Worm (Caenorhabditis elegans) whole organism, L3 larva: ENCODE data around the gene spp-18.

ENCODE experiments used
- ZK546.5 ChIP-seq: sonication (generic microtip); optimal IDR thresholded peaks from 2 replicates; lab custom pipeline; 2017; ENCODE audit warnings: missing biosample characterization, missing genetic modification characterization
- ama-1 ChIP-seq: fragments of 150-350 bp; optimal IDR thresholded peaks from 2 replicates; lab custom pipeline; 2018
- ceh-16 ChIP-seq: sonication (generic microtip); optimal IDR thresholded peaks from 2 replicates; lab custom pipeline; 2017; ENCODE audit warnings: missing biosample characterization, missing genetic modification characterization
- ceh-82 ChIP-seq: fragments of 150-350 bp; optimal IDR thresholded peaks from 2 replicates; lab custom pipeline; 2014; ENCODE audit warnings: missing biosample characterization, missing genetic modification characterization
- ceh-9 ChIP-seq: sonication (generic microtip); optimal IDR thresholded peaks from 2 replicates; lab custom pipeline; 2018; ENCODE audit warnings: missing biosample characterization, missing genetic modification characterization
- egl-5 ChIP-seq: fragments of 150-350 bp; optimal IDR thresholded peaks from 2 replicates; lab custom pipeline; 2017; ENCODE audit warnings: missing biosample characterization, missing genetic modification reagents, missing genetic modification characterization, inconsistent platforms
- elt-1 ChIP-seq: fragments of 150-350 bp; optimal IDR thresholded peaks from 2 replicates; lab custom pipeline; 2014; ENCODE audit warnings: missing biosample characterization, missing genetic modification characterization
- elt-2 ChIP-seq: sonication (generic microtip); optimal IDR thresholded peaks from 2 replicates; lab custom pipeline; 2016; ENCODE audit warnings: missing genetic modification reagents, mild to moderate bottlenecking, missing genetic modification characterization, missing compliant biosample characterization
- eor-1 ChIP-seq, 2 experiments: fragments of 150-350 bp; optimal IDR thresholded peaks; 2 replicates each; lab custom pipeline; 2014 to 2018; ENCODE audit warnings: missing biosample characterization in 2 of 2, missing genetic modification characterization in 2 of 2
- fos-1 ChIP-seq: fragments of 150-350 bp; optimal IDR thresholded peaks from 2 replicates; lab custom pipeline; 2014; ENCODE audit warnings: missing biosample characterization, missing genetic modification characterization
- hmg-11 ChIP-seq: sonication (generic microtip); optimal IDR thresholded peaks from 2 replicates; lab custom pipeline; 2016; ENCODE audit warnings: missing genetic modification characterization, missing compliant biosample characterization
- jun-1 ChIP-seq: fragments of 150-350 bp; optimal IDR thresholded peaks from 2 replicates; lab custom pipeline; 2014; ENCODE audit warnings: missing biosample characterization, missing genetic modification reagents, missing genetic modification characterization
- lin-15B ChIP-seq: fragments of 150-350 bp; optimal IDR thresholded peaks from 2 replicates; lab custom pipeline; 2014; ENCODE audit warnings: missing biosample characterization, missing genetic modification characterization
- lsy-12 ChIP-seq: sonication (generic microtip); optimal IDR thresholded peaks from 2 replicates; lab custom pipeline; 2016; ENCODE audit warnings: mild to moderate bottlenecking, missing genetic modification characterization, missing compliant biosample characterization
- mdl-1 ChIP-seq: fragments of 150-350 bp; optimal IDR thresholded peaks from 2 replicates; lab custom pipeline; 2014; ENCODE audit warnings: missing biosample characterization, missing genetic modification characterization
- mml-1 ChIP-seq: fragments of 150-350 bp; sonication (generic microtip); optimal IDR thresholded peaks from 3 replicates; lab custom pipeline; 2014; ENCODE audit warnings: missing biosample characterization, missing genetic modification characterization
- nfya-1 ChIP-seq: sonication (generic microtip); optimal IDR thresholded peaks from 2 replicates; lab custom pipeline; 2017; ENCODE audit warnings: missing genetic modification characterization, mild to moderate bottlenecking, missing compliant biosample characterization, antibody characterized with exemption, moderate library complexity; ENCODE audit not compliant: insufficient read depth
- nhr-12 ChIP-seq: fragments of 150-350 bp; optimal IDR thresholded peaks from 2 replicates; lab custom pipeline; 2014; ENCODE audit warnings: missing biosample characterization, missing genetic modification characterization
- nhr-23 ChIP-seq: fragments of 150-350 bp; optimal IDR thresholded peaks from 2 replicates; lab custom pipeline; 2014; ENCODE audit warnings: missing biosample characterization, missing genetic modification reagents, missing genetic modification characterization
- nhr-25 ChIP-seq: sonication (generic microtip); optimal IDR thresholded peaks from 2 replicates; lab custom pipeline; 2017; ENCODE audit warnings: missing biosample characterization, missing genetic modification characterization
- nhr-28 ChIP-seq: fragments of 150-350 bp; optimal IDR thresholded peaks from 2 replicates; lab custom pipeline; 2014; ENCODE audit warnings: missing biosample characterization, missing genetic modification characterization
- nhr-43 ChIP-seq: sonication (generic microtip); optimal IDR thresholded peaks from 2 replicates; lab custom pipeline; 2016; ENCODE audit warnings: mild to moderate bottlenecking, missing genetic modification characterization, missing compliant biosample characterization; ENCODE audit not compliant: poor library complexity, severe bottlenecking
- nhr-76 ChIP-seq: fragments of 150-350 bp; sonication (generic microtip); optimal IDR thresholded peaks from 5 replicates; lab custom pipeline; 2014; ENCODE audit warnings: missing biosample characterization, missing genetic modification characterization
- pha-4 ChIP-seq: fragments of 150-350 bp; optimal IDR thresholded peaks from 2 replicates; lab custom pipeline; 2014; ENCODE audit warnings: missing biosample characterization, missing genetic modification reagents, missing genetic modification characterization
- pqm-1 ChIP-seq: fragments of 150-350 bp; optimal IDR thresholded peaks from 2 replicates; lab custom pipeline; 2017; ENCODE audit warnings: missing biosample characterization, missing genetic modification characterization, inconsistent platforms
- skn-1 ChIP-seq: fragments of 150-350 bp; optimal IDR thresholded peaks from 2 replicates; lab custom pipeline; 2014; ENCODE audit warnings: missing biosample characterization, missing genetic modification characterization
- unc-62 ChIP-seq: fragments of 150-350 bp; sonication (generic microtip); optimal IDR thresholded peaks from 4 replicates; lab custom pipeline; 2014; ENCODE audit warnings: missing biosample characterization, missing genetic modification reagents, missing genetic modification characterization
- zag-1 ChIP-seq: fragments of 150-350 bp; optimal IDR thresholded peaks from 2 replicates; lab custom pipeline; 2014; ENCODE audit warnings: missing biosample characterization, missing genetic modification characterization
- ztf-4 ChIP-seq: fragments of 150-350 bp; optimal IDR thresholded peaks from 2 replicates; lab custom pipeline; 2014; ENCODE audit warnings: missing biosample characterization, missing genetic modification characterization

The spp-18 gene

ce11 chrIV:9610923-9611322, 17.4 kb downstream of the spp-18 start:
- TF ChIP-seq nhr-25 (tag; lab: Kevin White, UChicago) (peak; percentile 4), nhr-43 (tag; lab: Kevin White, UChicago) (no peak), elt-1 (tag; lab: Kevin White, UChicago) (peak; percentile 92), ceh-9 (no peak)

DNA sequence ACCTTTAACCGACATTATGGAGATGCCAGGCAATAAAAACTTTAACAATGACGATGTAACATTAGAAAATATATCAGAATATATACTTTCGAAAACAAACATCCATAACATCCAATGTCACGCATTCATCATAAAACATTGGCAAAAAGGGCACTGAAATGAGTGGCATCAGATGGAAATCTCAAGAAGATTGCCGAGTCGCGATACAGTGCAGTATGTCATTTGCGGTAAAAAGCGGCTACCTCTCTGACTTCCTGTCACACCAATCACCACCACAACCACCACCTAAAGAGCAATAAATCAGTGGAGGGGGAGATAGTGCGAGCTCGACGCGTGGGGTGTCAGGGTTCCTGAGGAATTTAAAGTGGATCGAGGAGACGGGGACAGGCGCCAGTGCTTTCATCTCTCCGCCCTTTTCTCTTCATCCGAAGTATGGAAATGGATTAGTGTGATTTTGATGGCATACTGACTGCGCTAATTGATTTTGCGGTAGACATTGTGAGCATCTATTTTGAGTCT, 19.6 kb downstream of the spp-18 start:
- no peak for TF ChIP-seq nhr-76
- no peak for TF ChIP-seq mdl-1 (tag; lab: Kevin White, UChicago)
- no peak for TF ChIP-seq eor-1 (tag; optimal IDR thresholded peaks at IDR 0.05; lab: Kevin White, UChicago)
- TF ChIP-seq skn-1 (tag; lab: Kevin White, UChicago), result no peak
- TF ChIP-seq lsy-12 (tag; lab: Kevin White, UChicago), result no peak
- no peak for TF ChIP-seq egl-5 (tag; lab: Kevin White, UChicago)
- TF ChIP-seq elt-1 (tag; lab: Kevin White, UChicago), result peak; percentile 92
- no peak for TF ChIP-seq ama-1 (lab: Kevin White, UChicago)
- TF ChIP-seq, all 47 proteins: peak for 1

DNA sequence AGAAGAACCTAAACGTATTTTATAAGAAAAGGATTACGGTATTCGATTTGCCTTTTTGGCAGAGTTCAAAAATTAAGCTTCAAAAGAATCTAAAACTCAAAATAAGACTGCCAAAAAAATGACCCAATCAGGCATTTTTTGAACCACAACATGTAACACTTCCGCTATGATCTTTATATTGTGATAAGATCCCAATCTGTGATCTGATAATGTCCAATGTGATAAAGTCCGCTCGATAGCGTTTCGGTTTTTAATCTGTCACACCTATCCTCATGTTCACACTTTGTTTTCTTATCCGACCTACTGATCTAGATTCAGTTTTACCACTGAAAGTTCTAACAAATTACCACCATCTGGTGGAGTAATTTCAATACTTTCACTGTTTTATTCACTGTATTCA, 20.5 kb downstream of the spp-18 start:
- TF ChIP-seq elt-1 (tag; lab: Kevin White, UChicago) (peak; percentile 99), fos-1 (no peak), nhr-23 (tag; lab: Kevin White, UChicago) (peak; percentile 22), ama-1 (lab: Kevin White, UChicago) (no peak)
- TF ChIP-seq, all 47 proteins: peak for 2

ce11 chrIV:9614695-9615094, 21.2 kb downstream of the spp-18 start, which contains the start of gene elt-1:
elt-1 (plus strand) TSS chrIV:9614995.
- TF ChIP-seq ZK546.5 (tag; lab: Kevin White, UChicago), result no peak
- no peak for TF ChIP-seq pha-4 (tag; lab: Kevin White, UChicago)
- no peak for TF ChIP-seq elt-2

- TF ChIP-seq lsy-12 (tag; lab: Kevin White, UChicago), result peak; percentile 23
- no peak for TF ChIP-seq lin-15B (tag; lab: Kevin White, UChicago)
- peak; percentile 100 for TF ChIP-seq elt-1 (tag; lab: Kevin White, UChicago)
- TF ChIP-seq ceh-16, result peak; percentile 47
- TF ChIP-seq nhr-23 (tag; lab: Kevin White, UChicago), result peak; percentile 86
- TF ChIP-seq ztf-4, result no peak
- TF ChIP-seq nhr-25 (tag; lab: Kevin White, UChicago), result peak; percentile 67
- no peak for TF ChIP-seq nhr-12 (tag; lab: Kevin White, UChicago)
Observed at ce11 chrIV:9615511-9615910, 22.0 kb downstream of the spp-18 start.

DNA sequence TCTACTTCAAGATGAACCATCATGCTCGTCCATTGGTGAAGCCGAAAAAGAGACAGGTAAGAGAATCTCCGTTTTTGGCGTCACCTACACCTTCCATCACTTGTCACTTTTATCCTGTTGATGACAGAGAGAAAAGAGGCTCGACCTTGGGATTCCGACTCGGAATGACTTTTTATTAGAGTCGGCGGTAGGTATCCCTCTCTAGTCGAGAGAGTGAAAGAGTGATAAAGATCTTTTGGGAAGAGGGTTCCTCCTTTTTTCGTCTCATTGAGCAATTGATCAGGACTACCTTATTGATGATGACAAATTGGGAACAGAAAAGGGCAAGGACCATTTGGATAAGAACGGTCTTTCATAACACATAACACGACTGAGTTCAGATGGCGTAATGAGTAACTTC, 23.8 kb downstream of the spp-18 start:
- TF ChIP-seq elt-1 (tag; lab: Kevin White, UChicago) (peak; percentile 96), ceh-82 (no peak)
- TF ChIP-seq, all 47 proteins: peak for 1

ce11 chrIV:9618015-9618414, 24.5 kb downstream of the spp-18 start:
- TF ChIP-seq nhr-23 (tag; lab: Kevin White, UChicago) (peak; percentile 9), eor-1 (tag; optimal IDR thresholded peaks at IDR 0.05; lab: Kevin White, UChicago) (no peak), nhr-25 (tag; lab: Kevin White, UChicago) (peak; percentile 61), elt-1 (tag; lab: Kevin White, UChicago) (peak; percentile 99), zag-1 (no peak), pqm-1 (tag; lab: Kevin White, UChicago) (no peak), nhr-12 (tag; lab: Kevin White, UChicago) (no peak), nfya-1 (no peak), unc-62 (GFP tag; lab: Kevin White, UChicago) (no peak), hmg-11 (tag; lab: Kevin White, UChicago) (no peak), nhr-28 (tag; lab: Kevin White, UChicago) (no peak), jun-1 (tag; lab: Kevin White, UChicago) (no peak), mml-1 (tag; lab: Kevin White, UChicago) (no peak)
